Fruit fly (Drosophila melanogaster) whole organism, embryonic: ENCODE measurements around the gene CG17841.

Experiments used
- Atf-2 ChIP-seq: fragments of 200-800 bp; sonication (Bioruptor generic); optimal IDR thresholded peaks from 2 replicates; lab custom pipeline; 2016; ENCODE audit warnings: missing biosample characterization, missing genetic modification characterization
- CG12744 ChIP-seq: fragments of 200-800 bp; sonication (Bioruptor generic); optimal IDR thresholded peaks from 2 replicates; lab custom pipeline; 2016; ENCODE audit warnings: missing biosample characterization, missing genetic modification characterization
- CG13123 ChIP-seq: fragments of 200-800 bp; sonication (Bioruptor generic); optimal IDR thresholded peaks from 2 replicates; lab custom pipeline; 2016; ENCODE audit warnings: missing biosample characterization, missing genetic modification characterization
- CG14667 ChIP-seq: fragments of 200-800 bp; sonication (Bioruptor generic); IDR thresholded peaks from 2 replicates; pipeline ENCODE4 v1.3.6; 2022; ENCODE audit warnings: missing biosample characterization, missing genetic modification characterization
- CG15011 ChIP-seq: fragments of 200-800 bp; sonication (Bioruptor generic); optimal IDR thresholded peaks from 3 replicates; lab custom pipeline; 2018; ENCODE audit warnings: missing biosample characterization, mild to moderate bottlenecking, missing genetic modification characterization
- CG15073 ChIP-seq: fragments of 200-800 bp; sonication (Bioruptor generic); optimal IDR thresholded peaks from 2 replicates; lab custom pipeline; 2016; ENCODE audit warnings: missing biosample characterization, missing genetic modification characterization
- CG15269 ChIP-seq: fragments of 200-800 bp; sonication (Bioruptor generic); optimal IDR thresholded peaks from 2 replicates; lab custom pipeline; 2018; ENCODE audit warnings: missing biosample characterization, mild to moderate bottlenecking, missing genetic modification characterization, moderate library complexity
- CG16779 ChIP-seq: fragments of 200-800 bp; sonication (Bioruptor generic); IDR thresholded peaks from 2 replicates; pipeline ENCODE4 v1.3.6; 2022; ENCODE audit warnings: missing biosample characterization, missing genetic modification characterization
- CG17568 ChIP-seq: fragments of 200-800 bp; sonication (Bioruptor generic); optimal IDR thresholded peaks from 2 replicates; lab custom pipeline; 2018; ENCODE audit warnings: missing biosample characterization, mild to moderate bottlenecking, missing genetic modification characterization, moderate library complexity
- CG2678 ChIP-seq: fragments of 200-800 bp; sonication (Bioruptor generic); optimal IDR thresholded peaks from 3 replicates; lab custom pipeline; 2019; ENCODE audit warnings: missing biosample characterization, mild to moderate bottlenecking, missing genetic modification characterization, moderate library complexity
- CG5180 ChIP-seq: fragments of 200-800 bp; sonication (Bioruptor generic); optimal IDR thresholded peaks from 3 replicates; lab custom pipeline; 2017; ENCODE audit warnings: missing biosample characterization, missing genetic modification characterization, mild to moderate bottlenecking, moderate library complexity, missing genetic modification reagents
- CG5245 ChIP-seq: fragments of 200-800 bp; sonication (Bioruptor generic); optimal IDR thresholded peaks from 3 replicates; lab custom pipeline; 2016; ENCODE audit warnings: missing biosample characterization, missing genetic modification characterization
- CG5953 ChIP-seq: fragments of 200-800 bp; sonication (Bioruptor generic); IDR thresholded peaks from 2 replicates; pipeline ENCODE4 v1.3.6; 2022; ENCODE audit warnings: missing biosample characterization, missing genetic modification characterization
- CG6254 ChIP-seq: fragments of 200-800 bp; sonication (Bioruptor generic); optimal IDR thresholded peaks from 3 replicates; lab custom pipeline; 2017; ENCODE audit warnings: mild to moderate bottlenecking, missing biosample characterization, missing genetic modification reagents, missing genetic modification characterization
- CG6689 ChIP-seq: fragments of 200-800 bp; sonication (Bioruptor generic); IDR thresholded peaks from 2 replicates; pipeline ENCODE4 v1.3.6; 2022; ENCODE audit warnings: missing biosample characterization, missing genetic modification characterization
- CG7839 ChIP-seq: fragments of 200-800 bp; sonication (Bioruptor generic); optimal IDR thresholded peaks from 3 replicates; lab custom pipeline; 2018; ENCODE audit warnings: missing biosample characterization, mild to moderate bottlenecking, missing genetic modification characterization, moderate library complexity
- CG8924 ChIP-seq: fragments of 200-800 bp; optimal IDR thresholded peaks from 3 replicates; lab custom pipeline; 2019; ENCODE audit warnings: missing biosample characterization, mild to moderate bottlenecking, missing genetic modification characterization, moderate library complexity
- CG9609 ChIP-seq: fragments of 200-800 bp; sonication (Bioruptor generic); optimal IDR thresholded peaks from 3 replicates; lab custom pipeline; 2016; ENCODE audit warnings: missing biosample characterization, missing genetic modification characterization
- Doc2 ChIP-seq: fragments of 200-800 bp; sonication (Bioruptor generic); IDR thresholded peaks from 2 replicates; pipeline ENCODE4 v1.3.6; 2022; ENCODE audit warnings: missing biosample characterization, missing genetic modification characterization
- Dp ChIP-seq: fragments of 200-800 bp; sonication (Bioruptor generic); optimal IDR thresholded peaks from 2 replicates; lab custom pipeline; 2018; ENCODE audit warnings: missing biosample characterization, mild to moderate bottlenecking, missing genetic modification characterization, moderate library complexity
- Gsc ChIP-seq: fragments of 200-800 bp; sonication (Bioruptor generic); IDR thresholded peaks from 2 replicates; pipeline ENCODE4 v1.3.6; 2022; ENCODE audit warnings: missing biosample characterization, missing genetic modification characterization
- Hr78 ChIP-seq, 2 experiments: fragments of 200-800 bp in 1 of 2; fragments of >200 bp in 1 of 2; sonication (Bioruptor generic) in 1 of 2; optimal IDR thresholded peaks; 2 replicates each; lab custom pipeline; 2017 to 2019; ENCODE audit warnings: missing biosample characterization in 2 of 2, missing genetic modification characterization in 2 of 2, mild to moderate bottlenecking in 1 of 2, moderate library complexity in 1 of 2
- Hsf ChIP-seq: fragments of 200-800 bp; sonication (Bioruptor generic); optimal IDR thresholded peaks from 3 replicates; lab custom pipeline; 2016; ENCODE audit warnings: missing biosample characterization, missing genetic modification characterization
- Jarid2 ChIP-seq: fragments of 200-800 bp; sonication (Bioruptor generic); optimal IDR thresholded peaks from 3 replicates; lab custom pipeline; 2017; ENCODE audit warnings: mild to moderate bottlenecking, missing biosample characterization, missing genetic modification reagents, missing genetic modification characterization
- NFAT ChIP-seq: fragments of 200-800 bp; sonication (Bioruptor generic); IDR thresholded peaks from 2 replicates; pipeline ENCODE4 v1.3.6; 2022; ENCODE audit warnings: missing biosample characterization, missing genetic modification characterization
- NfI ChIP-seq: fragments of 200-800 bp; sonication (Bioruptor generic); optimal IDR thresholded peaks from 3 replicates; lab custom pipeline; 2018; ENCODE audit warnings: missing biosample characterization, mild to moderate bottlenecking, missing genetic modification characterization, moderate library complexity
- Optix ChIP-seq: fragments of 200-800 bp; sonication (Bioruptor generic); IDR thresholded peaks from 3 replicates; pipeline ENCODE4 v1.3.6; 2022; ENCODE audit warnings: missing biosample characterization, missing genetic modification characterization
- Pdp1 ChIP-seq, 2 experiments: fragments of 200-800 bp; sonication (Bioruptor generic); optimal IDR thresholded peaks; 3 replicates each; lab custom pipeline; 2016; ENCODE audit warnings: missing biosample characterization in 2 of 2, missing genetic modification characterization in 2 of 2, mild to moderate bottlenecking in 1 of 2, moderate library complexity in 1 of 2
- Ravus ChIP-seq: fragments of 200-800 bp; sonication (Bioruptor generic); IDR thresholded peaks from 2 replicates; pipeline ENCODE4 v1.3.6; 2022; ENCODE audit warnings: missing biosample characterization, missing genetic modification characterization
- Six4 ChIP-seq: fragments of 200-800 bp; sonication (Bioruptor generic); optimal IDR thresholded peaks from 2 replicates; lab custom pipeline; 2016; ENCODE audit warnings: missing biosample characterization, missing genetic modification characterization
- Sox102F ChIP-seq: fragments of 200-800 bp; sonication (Bioruptor generic); optimal IDR thresholded peaks from 2 replicates; lab custom pipeline; 2018; ENCODE audit warnings: missing biosample characterization, mild to moderate bottlenecking, missing genetic modification characterization, moderate library complexity
- Trl ChIP-seq, 3 experiments: fragments of >200 bp in 2 of 3; fragments of 200-800 bp in 1 of 3; sonication (Bioruptor generic) in 1 of 3; optimal IDR thresholded peaks; 2 replicates in 1 of 3; 3 replicates in 2 of 3; lab custom pipeline; 2016 to 2017; ENCODE audit warnings: missing biosample characterization in 1 of 3, missing genetic modification characterization in 1 of 3
- Xbp1 ChIP-seq: fragments of 200-800 bp; sonication (Bioruptor generic); optimal IDR thresholded peaks from 3 replicates; lab custom pipeline; 2016; ENCODE audit warnings: missing biosample characterization, mild to moderate bottlenecking, missing genetic modification characterization
- ac ChIP-seq: fragments of 200-800 bp; sonication (Bioruptor generic); optimal IDR thresholded peaks from 3 replicates; lab custom pipeline; 2017; ENCODE audit warnings: missing biosample characterization, mild to moderate bottlenecking, missing genetic modification characterization
- bowl ChIP-seq: fragments of 200-800 bp; sonication (Bioruptor generic); IDR thresholded peaks from 2 replicates; pipeline ENCODE4 v1.3.6; 2022; ENCODE audit warnings: missing biosample characterization, missing genetic modification characterization
- bsh ChIP-seq, 2 experiments: fragments of 200-800 bp; sonication (Bioruptor generic); optimal IDR thresholded peaks; 2 replicates each; lab custom pipeline; 2017 to 2018; ENCODE audit warnings: mild to moderate bottlenecking in 2 of 2, missing biosample characterization in 2 of 2, missing genetic modification characterization in 2 of 2, moderate library complexity in 1 of 2
- chn ChIP-seq: fragments of 200-800 bp; sonication (Bioruptor generic); optimal IDR thresholded peaks from 2 replicates; lab custom pipeline; 2016; ENCODE audit warnings: missing biosample characterization, missing genetic modification characterization
- danr ChIP-seq: fragments of 200-800 bp; sonication (Bioruptor generic); IDR thresholded peaks from 2 replicates; pipeline ENCODE4 v1.3.6; 2022; ENCODE audit warnings: missing biosample characterization, missing genetic modification characterization
- ewg ChIP-seq: fragments of 200-800 bp; sonication (Bioruptor generic); optimal IDR thresholded peaks from 3 replicates; lab custom pipeline; 2017; ENCODE audit warnings: mild to moderate bottlenecking, missing biosample characterization, missing genetic modification reagents, missing genetic modification characterization
- gro ChIP-seq: fragments of 200-800 bp; sonication (Bioruptor generic); optimal IDR thresholded peaks from 2 replicates; lab custom pipeline; 2016; ENCODE audit warnings: missing biosample characterization, missing genetic modification characterization
- kay ChIP-seq: fragments of 200-800 bp; sonication (Bioruptor generic); optimal IDR thresholded peaks from 2 replicates; lab custom pipeline; 2016; ENCODE audit warnings: missing biosample characterization, missing genetic modification characterization
- lola ChIP-seq, 3 experiments: fragments of >200 bp in 2 of 3; fragments of 200-800 bp in 1 of 3; sonication (Bioruptor generic) in 1 of 3; optimal IDR thresholded peaks; 2 replicates each; lab custom pipeline; 2017 to 2019; ENCODE audit warnings: missing biosample characterization in 3 of 3, missing genetic modification characterization in 3 of 3, mild to moderate bottlenecking in 1 of 3, moderate library complexity in 1 of 3
- nerfin-2 ChIP-seq: fragments of 200-800 bp; sonication (Bioruptor generic); IDR thresholded peaks from 2 replicates; pipeline ENCODE4 v1.3.6; 2022; ENCODE audit warnings: missing biosample characterization, missing genetic modification characterization; ENCODE audit not compliant: partially characterized antibody
- phol ChIP-seq: fragments of 200-800 bp; sonication (Bioruptor generic); optimal IDR thresholded peaks from 3 replicates; lab custom pipeline; 2018; ENCODE audit warnings: missing biosample characterization, mild to moderate bottlenecking, missing genetic modification characterization, moderate library complexity
- schlank ChIP-seq: fragments of 200-800 bp; sonication (Bioruptor generic); optimal IDR thresholded peaks from 2 replicates; lab custom pipeline; 2018; ENCODE audit warnings: missing biosample characterization, mild to moderate bottlenecking, missing genetic modification characterization
- stc ChIP-seq: fragments of 200-800 bp; sonication (Bioruptor generic); IDR thresholded peaks from 2 replicates; pipeline ENCODE4 v1.3.6; 2022; ENCODE audit warnings: missing biosample characterization, missing genetic modification characterization
- tna ChIP-seq: fragments of 200-800 bp; sonication (Bioruptor generic); IDR thresholded peaks from 2 replicates; pipeline ENCODE4 v1.3.6; 2022; ENCODE audit warnings: missing biosample characterization, missing genetic modification characterization; ENCODE audit not compliant: partially characterized antibody
- trem ChIP-seq: fragments of 200-800 bp; optimal IDR thresholded peaks from 3 replicates; lab custom pipeline; 2019; ENCODE audit warnings: missing biosample characterization, mild to moderate bottlenecking, missing genetic modification characterization, moderate library complexity
- wdn ChIP-seq: fragments of 200-800 bp; sonication (Bioruptor generic); IDR thresholded peaks from 2 replicates; pipeline ENCODE4 v1.3.6; 2022; ENCODE audit warnings: missing biosample characterization, missing genetic modification characterization
- zen ChIP-seq: fragments of 200-800 bp; sonication (Bioruptor generic); optimal IDR thresholded peaks from 3 replicates; lab custom pipeline; 2018; ENCODE audit warnings: missing biosample characterization, mild to moderate bottlenecking, missing genetic modification characterization, moderate library complexity

Gene CG17841

dm6 chrX:10387672-10388071 lies 19.8 kb downstream of the CG17841 start (continued):
- TF ChIP-seq Gsc (GFP tag; lab: Robert Waterston, UW): no peak
- no peak for TF ChIP-seq CG5180
- no peak for TF ChIP-seq bowl (GFP tag; lab: Robert Waterston, UW)
- TF ChIP-seq CG6689 (GFP tag; lab: Robert Waterston, UW): 0 out of 2 replicates have a peak, but pooled peaks have one; percentile 23
- no peak for TF ChIP-seq CG15011 (GFP tag; lab: Kevin White, UChicago)
- TF ChIP-seq Doc2 (GFP tag; lab: Robert Waterston, UW): no peak
- no peak for TF ChIP-seq CG15073 (GFP tag; lab: Kevin White, UChicago)
- peak; percentile 33 for TF ChIP-seq Xbp1 (GFP tag; lab: Kevin White, UChicago)
- peak; percentile 15 for TF ChIP-seq phol (tag; lab: Kevin White, UChicago)
- TF ChIP-seq Ravus (GFP tag; lab: Robert Waterston, UW): no peak
- TF ChIP-seq lola (GFP tag; optimal IDR thresholded peaks at IDR 0.05; lab: Kevin White, UChicago): no peak
- no peak for TF ChIP-seq Hr78 (GFP tag; optimal IDR thresholded peaks at IDR 0.05; lab: Kevin White, UChicago)
- TF ChIP-seq wdn (GFP tag; lab: Robert Waterston, UW): peak; percentile 55; the same call in 1 of the 2 replicates
- TF ChIP-seq stc (GFP tag; lab: Robert Waterston, UW): no peak
- 0 out of 2 replicates have a peak, but pooled peaks have one; percentile 36 for TF ChIP-seq CG5953 (GFP tag; lab: Robert Waterston, UW)
- no peak for TF ChIP-seq CG8924 (tag; lab: Kevin White, UChicago)
- TF ChIP-seq CG2678 (tag; lab: Kevin White, UChicago): peak; percentile 54
- TF ChIP-seq ac (GFP tag; lab: Kevin White, UChicago): no peak
- peak; percentile 59 for TF ChIP-seq CG15269 (tag; lab: Kevin White, UChicago)
- TF ChIP-seq tna: no peak
- no peak for TF ChIP-seq Six4
- peak; percentile 40; the same call in 1 of the 2 replicates for TF ChIP-seq CG14667 (GFP tag; lab: Robert Waterston, UW)
- no peak for TF ChIP-seq NFAT (GFP tag; lab: Robert Waterston, UW)
- TF ChIP-seq Atf-2: no peak
- TF ChIP-seq gro: peak; percentile 63
- no peak for TF ChIP-seq Dp (GFP tag; lab: Kevin White, UChicago)
- TF ChIP-seq danr: no peak
- TF ChIP-seq CG6254 (GFP tag; lab: Kevin White, UChicago): no peak
- no peak for TF ChIP-seq CG13123 (GFP tag; lab: Kevin White, UChicago)
- TF ChIP-seq trem: no peak
- TF ChIP-seq kay (GFP tag; lab: Kevin White, UChicago): no peak
- TF ChIP-seq bsh (GFP tag; optimal IDR thresholded peaks at IDR 0.05; lab: Kevin White, UChicago): peak in 1 of 2 experiments; percentile 32
- no peak for TF ChIP-seq CG12744
- TF ChIP-seq Optix (GFP tag; lab: Robert Waterston, UW): peak; percentile 46; the same call in 1 of the 3 replicates
- no peak for TF ChIP-seq zen (tag; lab: Kevin White, UChicago)
- peak; percentile 21 for TF ChIP-seq CG9609 (GFP tag; lab: Kevin White, UChicago)
- peak; percentile 45 for TF ChIP-seq Hsf (GFP tag; lab: Kevin White, UChicago)
- no peak for TF ChIP-seq Jarid2 (GFP tag; lab: Kevin White, UChicago)
- TF ChIP-seq chn (GFP tag; lab: Kevin White, UChicago): no peak
- TF ChIP-seq CG16779 (GFP tag; lab: Robert Waterston, UW): no peak
- peak; percentile 66 for TF ChIP-seq CG7839
- peak; percentile 33 to 46 for TF ChIP-seq Pdp1 (GFP tag; optimal IDR thresholded peaks at IDR 0.05; lab: Kevin White, UChicago)
- no peak for TF ChIP-seq Trl (optimal IDR thresholded peaks at IDR 0.05; lab: Kevin White, UChicago)
- peak; percentile 12 for TF ChIP-seq Trl (GFP tag; optimal IDR thresholded peaks at IDR 0.05; lab: Kevin White, UChicago)
- TF ChIP-seq nerfin-2 (GFP tag; lab: Robert Waterston, UW): no peak
- no peak for TF ChIP-seq schlank (tag; lab: Kevin White, UChicago)
- no peak for TF ChIP-seq ewg (GFP tag; lab: Kevin White, UChicago)
- peak; percentile 33 for TF ChIP-seq Sox102F (GFP tag; lab: Kevin White, UChicago)
- TF ChIP-seq NfI (GFP tag; lab: Kevin White, UChicago): peak; percentile 31
- no peak for TF ChIP-seq CG5245
- no peak for TF ChIP-seq CG17568 (GFP tag; lab: Kevin White, UChicago)
